Worm (Caenorhabditis elegans) whole organism, L3 larva: ENCODE data around the gene pxd-1.

Experiments
- aly-2 ChIP-seq: fragments of 150-350 bp; optimal IDR thresholded peaks from 2 replicates; lab custom pipeline; 2014; ENCODE audit warnings: missing biosample characterization, missing genetic modification characterization
- ceh-82 ChIP-seq: fragments of 150-350 bp; optimal IDR thresholded peaks from 2 replicates; lab custom pipeline; 2014; ENCODE audit warnings: missing biosample characterization, missing genetic modification characterization
- fos-1 ChIP-seq: fragments of 150-350 bp; optimal IDR thresholded peaks from 2 replicates; lab custom pipeline; 2014; ENCODE audit warnings: missing biosample characterization, missing genetic modification characterization
- nfya-1 ChIP-seq: sonication (generic microtip); optimal IDR thresholded peaks from 2 replicates; lab custom pipeline; 2017; ENCODE audit warnings: missing genetic modification characterization, mild to moderate bottlenecking, missing compliant biosample characterization, antibody characterized with exemption, moderate library complexity; ENCODE audit not compliant: insufficient read depth
- nhr-12 ChIP-seq: fragments of 150-350 bp; optimal IDR thresholded peaks from 2 replicates; lab custom pipeline; 2014; ENCODE audit warnings: missing biosample characterization, missing genetic modification characterization
- nhr-23 ChIP-seq: fragments of 150-350 bp; optimal IDR thresholded peaks from 2 replicates; lab custom pipeline; 2014; ENCODE audit warnings: missing biosample characterization, missing genetic modification reagents, missing genetic modification characterization
- nhr-237 ChIP-seq: fragments of 150-350 bp; optimal IDR thresholded peaks from 2 replicates; lab custom pipeline; 2014; ENCODE audit warnings: missing biosample characterization, missing genetic modification characterization
- pha-4 ChIP-seq: fragments of 150-350 bp; optimal IDR thresholded peaks from 2 replicates; lab custom pipeline; 2014; ENCODE audit warnings: missing biosample characterization, missing genetic modification reagents, missing genetic modification characterization
- pqm-1 ChIP-seq: fragments of 150-350 bp; optimal IDR thresholded peaks from 2 replicates; lab custom pipeline; 2017; ENCODE audit warnings: missing biosample characterization, missing genetic modification characterization, inconsistent platforms
- snpc-4 ChIP-seq: fragments of 150-350 bp; optimal IDR thresholded peaks from 2 replicates; lab custom pipeline; 2014; ENCODE audit warnings: missing biosample characterization, missing genetic modification characterization
- tbx-2 ChIP-seq: sonication (generic microtip); optimal IDR thresholded peaks from 2 replicates; lab custom pipeline; 2016; ENCODE audit warnings: mild to moderate bottlenecking, missing genetic modification characterization, missing compliant biosample characterization
- unc-39 ChIP-seq: sonication (generic microtip); optimal IDR thresholded peaks from 4 replicates; lab custom pipeline; 2017; ENCODE audit warnings: missing biosample characterization, missing genetic modification characterization
- unc-62 ChIP-seq: fragments of 150-350 bp; sonication (generic microtip); optimal IDR thresholded peaks from 4 replicates; lab custom pipeline; 2014; ENCODE audit warnings: missing biosample characterization, missing genetic modification reagents, missing genetic modification characterization
- ztf-11 ChIP-seq: fragments of 150-350 bp; optimal IDR thresholded peaks from 2 replicates; lab custom pipeline; 2014; ENCODE audit warnings: missing biosample characterization, missing genetic modification characterization

ce11 chrIII:4028061-4028460 lies 22.1 kb downstream of the pxd-1 start, which contains the start of gene T02C12.5:
- no peak for TF ChIP-seq pha-4 (tag; lab: Kevin White, UChicago)
- TF ChIP-seq nfya-1 (tag; lab: Kevin White, UChicago): no peak
- no peak for TF ChIP-seq unc-62 (GFP tag; lab: Kevin White, UChicago)
- no peak for TF ChIP-seq tbx-2
- no peak for TF ChIP-seq ceh-82
- no peak for TF ChIP-seq nhr-23 (tag; lab: Kevin White, UChicago)
- no peak for TF ChIP-seq ztf-11 (tag; lab: Kevin White, UChicago)
- no peak for TF ChIP-seq fos-1 (tag; lab: Kevin White, UChicago)
- no peak for TF ChIP-seq nhr-237
- TF ChIP-seq snpc-4 (tag; lab: Kevin White, UChicago): no peak
- TF ChIP-seq unc-39 (tag; lab: Kevin White, UChicago): no peak
- TF ChIP-seq pqm-1 (tag; lab: Kevin White, UChicago): no peak
- no peak for TF ChIP-seq aly-2 (tag; lab: Kevin White, UChicago)
- no peak for TF ChIP-seq nhr-12
